Worm (Caenorhabditis elegans): ENCODE measurements around the gene kin-30.

ce11 chrV:15268302-15268701, 23.7 kb downstream of the kin-30 start, which contains the start of gene srw-22:
- no peak for TF ChIP-seq tbx-37 (GFP tag; conservative IDR thresholded peaks at IDR 0.05)
- no peak for TF ChIP-seq ets-7 (tag; optimal IDR thresholded peaks at IDR 0.05)
- no peak for TF ChIP-seq ama-1 (optimal IDR thresholded peaks at IDR 0.05)

All from whole organism, early embryonic.